Worm (Caenorhabditis elegans) whole organism, mixed stage, embryonic: ENCODE results near the gene ptr-13.

Experiments
- ces-1 ChIP-seq: fragments of 150-350 bp; optimal IDR thresholded peaks from 2 replicates; lab custom pipeline; 2014; ENCODE audit warnings: missing biosample characterization, missing genetic modification reagents, missing genetic modification characterization
- elt-3 ChIP-seq: fragments of 150-350 bp; optimal IDR thresholded peaks from 2 replicates; lab custom pipeline; 2014; ENCODE audit warnings: missing biosample characterization, missing genetic modification characterization
- lin-32 ChIP-seq: fragments of 200-800 bp; sonication (Bioruptor generic); optimal IDR thresholded peaks from 2 replicates; lab custom pipeline; 2018; ENCODE audit warnings: mild to moderate bottlenecking, missing genetic modification characterization, missing compliant biosample characterization
- mep-1 ChIP-seq: fragments of 150-350 bp; optimal IDR thresholded peaks from 2 replicates; lab custom pipeline; 2017; ENCODE audit warnings: missing biosample characterization, missing genetic modification reagents, missing genetic modification characterization, inconsistent platforms
- nhr-76 ChIP-seq: sonication (generic microtip); optimal IDR thresholded peaks from 2 replicates; lab custom pipeline; 2017; ENCODE audit warnings: missing biosample characterization, missing genetic modification characterization
- pha-4 ChIP-seq: fragments of 150-350 bp; optimal IDR thresholded peaks from 2 replicates; lab custom pipeline; 2018; ENCODE audit warnings: missing biosample characterization, missing genetic modification reagents, missing genetic modification characterization
- snpc-4 ChIP-seq: fragments of 150-350 bp; optimal IDR thresholded peaks from 2 replicates; lab custom pipeline; 2014; ENCODE audit warnings: missing biosample characterization, missing genetic modification characterization
- unc-39 ChIP-seq: fragments of 150-350 bp; optimal IDR thresholded peaks from 2 replicates; lab custom pipeline; 2014; ENCODE audit warnings: missing biosample characterization, missing genetic modification characterization
- unc-62 ChIP-seq: fragments of 150-350 bp; optimal IDR thresholded peaks from 2 replicates; lab custom pipeline; 2014; ENCODE audit warnings: missing biosample characterization, missing genetic modification reagents, missing genetic modification characterization

ce11 chrII:11110419-11110818 lies 51.9 kb downstream of the ptr-13 start:
- TF ChIP-seq snpc-4 (no peak), nhr-76 (tag; lab: Kevin White, UChicago) (no peak), elt-3 (tag; lab: Kevin White, UChicago) (no peak), mep-1 (no peak), lin-32 (GFP tag; lab: Kevin White, UChicago) (no peak), pha-4 (tag; lab: Kevin White, UChicago) (no peak), ces-1 (no peak), unc-39 (tag; lab: Kevin White, UChicago) (no peak), unc-62 (GFP tag; lab: Kevin White, UChicago) (no peak)
